Worm (Caenorhabditis elegans) whole organism, L1 larva: ENCODE results near the gene pptr-1.

Source experiments
- blmp-1 ChIP-seq: fragments of 150-350 bp; optimal IDR thresholded peaks from 2 replicates; lab custom pipeline; 2014; ENCODE audit warnings: missing biosample characterization, missing genetic modification characterization
- efl-1 ChIP-seq, 4 experiments: fragments of 150-350 bp; optimal IDR thresholded peaks in 3 of 4; peaks in 1 of 4; 1 replicate in 1 of 4; 2 replicates in 3 of 4; lab custom pipeline; 2014; ENCODE audit warnings: missing biosample characterization in 2 of 4, missing genetic modification characterization in 2 of 4, missing genetic modification reagents in 2 of 4
- elt-2 ChIP-seq: sonication (generic microtip); optimal IDR thresholded peaks from 2 replicates; lab custom pipeline; 2016; ENCODE audit warnings: missing genetic modification characterization, mild to moderate bottlenecking, inconsistent platforms, missing compliant biosample characterization, missing genetic modification reagents
- fkh-10 ChIP-seq: sonication (generic microtip); optimal IDR thresholded peaks from 2 replicates; lab custom pipeline; 2017; ENCODE audit warnings: missing biosample characterization, missing genetic modification reagents, missing genetic modification characterization
- jun-1 ChIP-seq: fragments of 150-350 bp; optimal IDR thresholded peaks from 2 replicates; lab custom pipeline; 2014; ENCODE audit warnings: missing biosample characterization, missing genetic modification reagents, missing genetic modification characterization
- nhr-11 ChIP-seq: fragments of 150-350 bp; optimal IDR thresholded peaks from 2 replicates; lab custom pipeline; 2014; ENCODE audit warnings: missing biosample characterization, missing genetic modification characterization
- nhr-12 ChIP-seq: sonication (generic microtip); optimal IDR thresholded peaks from 2 replicates; lab custom pipeline; 2017; ENCODE audit warnings: missing biosample characterization, missing genetic modification characterization
- pqm-1 ChIP-seq: sonication (generic microtip); optimal IDR thresholded peaks from 3 replicates; lab custom pipeline; 2017; ENCODE audit warnings: missing biosample characterization, missing genetic modification characterization
- snpc-4 ChIP-seq: fragments of 150-350 bp; optimal IDR thresholded peaks from 2 replicates; lab custom pipeline; 2014; ENCODE audit warnings: missing biosample characterization, missing genetic modification characterization
- tbx-2 ChIP-seq: sonication (generic microtip); optimal IDR thresholded peaks from 2 replicates; lab custom pipeline; 2016; ENCODE audit warnings: missing genetic modification characterization, missing compliant biosample characterization
- xbp-1 ChIP-seq: sonication (generic microtip); optimal IDR thresholded peaks from 2 replicates; lab custom pipeline; 2016; ENCODE audit warnings: missing genetic modification characterization, missing compliant biosample characterization
- zag-1 ChIP-seq: fragments of 150-350 bp; optimal IDR thresholded peaks from 2 replicates; lab custom pipeline; 2014; ENCODE audit warnings: missing biosample characterization, missing genetic modification characterization
- ztf-4 ChIP-seq: fragments of 150-350 bp; optimal IDR thresholded peaks from 2 replicates; lab custom pipeline; 2014; ENCODE audit warnings: missing biosample characterization, missing genetic modification characterization

DNA sequence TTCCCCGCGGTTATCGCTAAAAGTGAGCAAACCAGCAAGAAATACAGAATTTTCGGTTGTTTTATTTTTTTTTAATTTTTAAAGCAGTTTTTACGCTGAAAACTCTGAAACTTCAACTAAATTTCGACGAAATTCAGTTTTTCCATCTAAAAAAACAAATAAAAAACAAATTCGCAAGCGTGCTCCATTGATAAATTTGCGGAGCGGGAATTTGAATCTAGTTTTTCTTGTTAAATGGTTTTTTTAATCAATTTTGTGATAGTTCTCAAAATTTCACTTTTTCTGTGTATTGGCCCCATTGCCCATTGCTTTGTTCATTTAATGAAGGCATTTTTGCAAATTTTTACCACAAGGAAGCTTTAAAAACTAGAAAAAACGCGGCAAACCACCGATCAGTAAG lies 523 bp upstream of the pptr-1 start:
- TF ChIP-seq snpc-4, result no peak
- no peak for TF ChIP-seq nhr-11
- no peak for TF ChIP-seq elt-2 (tag; lab: Kevin White, UChicago)
- TF ChIP-seq nhr-12 (tag; lab: Kevin White, UChicago), result no peak
- TF ChIP-seq xbp-1 (tag; lab: Kevin White, UChicago), result no peak
- TF ChIP-seq jun-1 (tag; lab: Kevin White, UChicago), result no peak
- no peak for TF ChIP-seq zag-1 (tag; lab: Kevin White, UChicago)
- peak in 1 of 2 experiments; percentile 38 for TF ChIP-seq efl-1 (optimal IDR thresholded peaks at IDR 0.05; lab: Kevin White, UChicago)
- TF ChIP-seq efl-1 (GFP tag; optimal IDR thresholded peaks at IDR 0.05 in 1 of 2; lab: Kevin White, UChicago), result peak; percentile 59 to 93
- TF ChIP-seq tbx-2 (tag; lab: Kevin White, UChicago), result no peak
- TF ChIP-seq ztf-4 (tag; lab: Kevin White, UChicago), result no peak
- no peak for TF ChIP-seq fkh-10
- TF ChIP-seq pqm-1 (tag; lab: Kevin White, UChicago), result no peak
- TF ChIP-seq blmp-1 (tag; lab: Kevin White, UChicago), result no peak
